Worm (Caenorhabditis elegans) whole organism, young adult: ENCODE results near the gene T24D5.6.
A peak's percentile ranks its signal among the peaks of the same experiment; 100 is the strongest.

ENCODE experiments used
- B0336.3 ChIP-seq: fragments of 200-800 bp; sonication (Bioruptor generic); IDR thresholded peaks from 2 replicates; pipeline ENCODE4 v1.3.6; 2022; ENCODE audit warnings: missing genetic modification characterization, missing compliant biosample characterization
- C17E4.6 ChIP-seq: fragments of 200-800 bp; sonication (Bioruptor generic); IDR thresholded peaks from 2 replicates; pipeline ENCODE4 v1.3.6; 2022; ENCODE audit warnings: missing genetic modification reagents, missing genetic modification characterization, missing compliant biosample characterization
- F10E7.11 ChIP-seq: sonication (generic microtip); optimal IDR thresholded peaks from 2 replicates; lab custom pipeline; 2017; ENCODE audit warnings: mild to moderate bottlenecking, missing genetic modification characterization, moderate library complexity, missing compliant biosample characterization
- F49E8.2 ChIP-seq: sonication (generic microtip); optimal IDR thresholded peaks from 3 replicates; lab custom pipeline; 2017; ENCODE audit warnings: missing genetic modification characterization, mild to moderate bottlenecking, missing compliant biosample characterization, antibody characterized with exemption, moderate library complexity; ENCODE audit not compliant: insufficient read depth
- F57A8.1 ChIP-seq: fragments of 200-800 bp; sonication (Bioruptor generic); optimal IDR thresholded peaks from 2 replicates; lab custom pipeline; 2018; ENCODE audit warnings: mild to moderate bottlenecking, missing genetic modification characterization, moderate library complexity, missing compliant biosample characterization
- K11D2.4 ChIP-seq: fragments of 200-800 bp; sonication (Bioruptor generic); IDR thresholded peaks from 2 replicates; pipeline ENCODE4 v1.3.6; 2022; ENCODE audit warnings: missing genetic modification reagents, missing genetic modification characterization, missing compliant biosample characterization
- T07F8.4 ChIP-seq: sonication (generic microtip); optimal IDR thresholded peaks from 2 replicates; lab custom pipeline; 2016; ENCODE audit warnings: mild to moderate bottlenecking, missing genetic modification characterization, moderate library complexity, missing compliant biosample characterization
- aptf-2 ChIP-seq: fragments of 200-800 bp; sonication (Bioruptor generic); conservative IDR thresholded peaks from 2 replicates; pipeline ENCODE4 v1.3.6; 2022; ENCODE audit warnings: missing genetic modification reagents, missing genetic modification characterization, missing compliant biosample characterization
- aptf-3 ChIP-seq: fragments of 200-800 bp; sonication (Bioruptor generic); IDR thresholded peaks from 2 replicates; pipeline ENCODE4 v1.3.6; 2022; ENCODE audit warnings: missing genetic modification characterization, missing compliant biosample characterization
- bed-1 ChIP-seq: fragments of 200-800 bp; sonication (Bioruptor generic); IDR thresholded peaks from 2 replicates; pipeline ENCODE4 v1.3.6; 2022; ENCODE audit warnings: missing genetic modification reagents, missing genetic modification characterization, missing compliant biosample characterization
- cebp-1 ChIP-seq, 2 experiments: fragments of 200-800 bp in 1 of 2; sonication (Bioruptor generic) in 1 of 2; sonication (generic microtip) in 1 of 2; IDR thresholded peaks in 1 of 2; optimal IDR thresholded peaks in 1 of 2; 2 replicates each; pipeline versions ENCODE4 v1.3.6 to Lab custom; 2017 to 2022; ENCODE audit warnings: missing compliant biosample characterization in 2 of 2, missing genetic modification characterization in 2 of 2, mild to moderate bottlenecking in 1 of 2, missing genetic modification reagents in 1 of 2, moderate library complexity in 1 of 2
- cebp-2 ChIP-seq: fragments of 200-800 bp; sonication (Bioruptor generic); IDR thresholded peaks from 2 replicates; pipeline ENCODE4 v1.3.6; 2022; ENCODE audit warnings: missing genetic modification characterization, missing compliant biosample characterization
- ceh-79 ChIP-seq: sonication (generic microtip); optimal IDR thresholded peaks from 2 replicates; lab custom pipeline; 2017; ENCODE audit warnings: mild to moderate bottlenecking, missing genetic modification characterization, missing compliant biosample characterization
- chd-7 ChIP-seq: sonication (generic microtip); optimal IDR thresholded peaks from 2 replicates; lab custom pipeline; 2016; ENCODE audit warnings: mild to moderate bottlenecking, missing genetic modification characterization, moderate library complexity, missing compliant biosample characterization
- egl-18 ChIP-seq: fragments of 200-800 bp; sonication (Bioruptor generic); IDR thresholded peaks from 2 replicates; pipeline ENCODE4 v1.3.6; 2022; ENCODE audit warnings: missing genetic modification reagents, missing genetic modification characterization, missing compliant biosample characterization
- egrh-3 ChIP-seq: fragments of 200-800 bp; sonication (Bioruptor generic); IDR thresholded peaks from 2 replicates; pipeline ENCODE4 v1.3.6; 2022; ENCODE audit warnings: missing genetic modification reagents, missing genetic modification characterization, missing compliant biosample characterization
- him-1 ChIP-seq: sonication (generic microtip); optimal IDR thresholded peaks from 2 replicates; lab custom pipeline; 2016; ENCODE audit warnings: missing genotype, missing genetic modification reagents, missing genetic modification characterization, missing compliant biosample characterization
- hrde-1 ChIP-seq: sonication (generic microtip); optimal IDR thresholded peaks from 2 replicates; lab custom pipeline; 2016; ENCODE audit warnings: missing genetic modification characterization, mild to moderate bottlenecking, missing compliant biosample characterization, moderate library complexity, missing genotype, missing genetic modification reagents, borderline replicate concordance
- hsf-1 ChIP-seq: fragments of 200-800 bp; sonication (Bioruptor generic); IDR thresholded peaks from 2 replicates; pipeline ENCODE4 v1.3.6; 2022; ENCODE audit warnings: missing genetic modification reagents, missing genetic modification characterization, missing compliant biosample characterization
- let-526 ChIP-seq: fragments of 200-800 bp; sonication (Bioruptor generic); IDR thresholded peaks from 2 replicates; pipeline ENCODE4 v1.3.6; 2022; ENCODE audit warnings: missing genetic modification reagents, missing genetic modification characterization, missing compliant biosample characterization
- let-607 ChIP-seq, 2 experiments: fragments of 200-800 bp in 1 of 2; sonication (Bioruptor generic) in 1 of 2; sonication (generic microtip) in 1 of 2; optimal IDR thresholded peaks; 2 replicates each; lab custom pipeline; 2016 to 2018; ENCODE audit warnings: mild to moderate bottlenecking in 2 of 2, missing compliant biosample characterization in 2 of 2, missing genetic modification characterization in 2 of 2, moderate library complexity in 2 of 2, missing genotype in 1 of 2
- madf-3 ChIP-seq: fragments of 200-800 bp; sonication (Bioruptor generic); IDR thresholded peaks from 2 replicates; pipeline ENCODE4 v1.3.6; 2022; ENCODE audit warnings: missing genetic modification reagents, missing genetic modification characterization, missing compliant biosample characterization
- mcd-1 ChIP-seq: fragments of 200-800 bp; sonication (Bioruptor generic); IDR thresholded peaks from 2 replicates; pipeline ENCODE4 v1.3.6; 2022; ENCODE audit warnings: missing genetic modification reagents, missing genetic modification characterization, missing compliant biosample characterization
- nfya-2 ChIP-seq: fragments of 200-800 bp; sonication (Bioruptor generic); IDR thresholded peaks from 2 replicates; pipeline ENCODE4 v1.3.6; 2022; ENCODE audit warnings: missing genetic modification reagents, missing genetic modification characterization, missing compliant biosample characterization
- nhr-120 ChIP-seq: fragments of 200-800 bp; sonication (Bioruptor generic); IDR thresholded peaks from 2 replicates; pipeline ENCODE4 v1.3.6; 2022; ENCODE audit warnings: missing genetic modification characterization, missing compliant biosample characterization
- rcor-1 ChIP-seq: fragments of 200-800 bp; sonication (Bioruptor generic); IDR thresholded peaks from 2 replicates; pipeline ENCODE4 v1.3.6; 2022; ENCODE audit warnings: missing genetic modification reagents, missing genetic modification characterization, missing compliant biosample characterization
- snpc-3.4 ChIP-seq: sonication (generic microtip); optimal IDR thresholded peaks from 2 replicates; lab custom pipeline; 2017; ENCODE audit warnings: missing genetic modification characterization, mild to moderate bottlenecking, missing compliant biosample characterization, antibody characterized with exemption, moderate library complexity, missing genotype, missing genetic modification reagents
- snpc-4 ChIP-seq, 5 experiments: fragments of 150-350 bp in 1 of 5; sonication (generic microtip) in 4 of 5; optimal IDR thresholded peaks; 2 replicates each; lab custom pipeline; 2014 to 2018; ENCODE audit warnings: missing genetic modification characterization in 5 of 5, missing biosample characterization in 3 of 5, antibody characterized with exemption in 2 of 5, mild to moderate bottlenecking in 2 of 5, missing compliant biosample characterization in 2 of 5, missing genotype in 2 of 5, moderate library complexity in 2 of 5, missing genetic modification reagents in 1 of 5
- somi-1 ChIP-seq: fragments of 200-800 bp; sonication (Bioruptor generic); optimal IDR thresholded peaks from 2 replicates; lab custom pipeline; 2018; ENCODE audit warnings: mild to moderate bottlenecking, missing genetic modification characterization, missing compliant biosample characterization
- sptf-2 ChIP-seq: fragments of 200-800 bp; sonication (Bioruptor generic); optimal IDR thresholded peaks from 2 replicates; lab custom pipeline; 2018; ENCODE audit warnings: mild to moderate bottlenecking, missing genetic modification characterization, missing compliant biosample characterization
- tbp1 ChIP-seq: fragments of 200-800 bp; sonication (Bioruptor generic); optimal IDR thresholded peaks from 2 replicates; lab custom pipeline; 2018; ENCODE audit warnings: mild to moderate bottlenecking, missing genetic modification characterization, missing compliant biosample characterization
- unc-62 ChIP-seq: fragments of 150-350 bp; optimal IDR thresholded peaks from 2 replicates; lab custom pipeline; 2014; ENCODE audit warnings: missing biosample characterization, missing genetic modification reagents, missing genetic modification characterization
- xnd-1 ChIP-seq: sonication (generic microtip); optimal IDR thresholded peaks from 2 replicates; lab custom pipeline; 2016; ENCODE audit warnings: missing genotype, missing genetic modification reagents, missing genetic modification characterization, missing compliant biosample characterization
- zfh-2 ChIP-seq: fragments of 200-800 bp; sonication (Bioruptor generic); conservative IDR thresholded peaks from 2 replicates; pipeline ENCODE4 v1.3.6; 2022; ENCODE audit warnings: missing genetic modification reagents, missing genetic modification characterization, missing compliant biosample characterization
- ztf-26 ChIP-seq: sonication (generic microtip); optimal IDR thresholded peaks from 2 replicates; lab custom pipeline; 2017; ENCODE audit warnings: missing genetic modification characterization, missing compliant biosample characterization
- ztf-3 ChIP-seq: fragments of 200-800 bp; sonication (Bioruptor generic); optimal IDR thresholded peaks from 2 replicates; lab custom pipeline; 2018; ENCODE audit warnings: mild to moderate bottlenecking, missing genetic modification characterization, missing compliant biosample characterization
- ztf-6 ChIP-seq: fragments of 200-800 bp; sonication (Bioruptor generic); IDR thresholded peaks from 2 replicates; pipeline ENCODE4 v1.3.6; 2022; ENCODE audit warnings: missing genetic modification reagents, missing genetic modification characterization, missing compliant biosample characterization

T24D5.6 gene

ce11 chrX:12635010-12635409, 31.6 kb downstream of the T24D5.6 start (continued):
- no peak for TF ChIP-seq aptf-3 (GFP tag; lab: Robert Waterston, UW)

ce11 chrX:12636242-12636641, 32.8 kb downstream of the T24D5.6 start:
- TF ChIP-seq egrh-3 (GFP tag; lab: Robert Waterston, UW) (peak; percentile 66; the same call in 1 of the 2 replicates), let-607 (tag; optimal IDR thresholded peaks at IDR 0.05; lab: Kevin White, UChicago) (no peak), chd-7 (no peak), egl-18 (GFP tag; lab: Robert Waterston, UW) (0 out of 2 replicates have a peak, but pooled peaks have one; percentile 36), bed-1 (GFP tag; lab: Robert Waterston, UW) (0 out of 2 replicates have a peak, but pooled peaks have one; percentile 15), F57A8.1 (GFP tag; lab: Kevin White, UChicago) (no peak), zfh-2 (GFP tag; lab: Robert Waterston, UW) (peak; percentile 80)

ce11 chrX:12637978-12638377, 34.6 kb downstream of the T24D5.6 start:
- TF ChIP-seq unc-62 (GFP tag; lab: Kevin White, UChicago) (no peak), hrde-1 (no peak), ztf-3 (GFP tag; lab: Kevin White, UChicago) (no peak), nfya-2 (no peak), let-526 (GFP tag; lab: Robert Waterston, UW) (no peak), madf-3 (GFP tag; lab: Robert Waterston, UW) (no peak), rcor-1 (GFP tag; lab: Robert Waterston, UW) (no peak), snpc-4 (GFP tag; optimal IDR thresholded peaks at IDR 0.05; lab: Kevin White, UChicago) (no peak), snpc-4 (tag; optimal IDR thresholded peaks at IDR 0.05; lab: Kevin White, UChicago) (no peak), egrh-3 (GFP tag; lab: Robert Waterston, UW) (no peak), hsf-1 (GFP tag; lab: Robert Waterston, UW) (no peak), aptf-2 (GFP tag; lab: Robert Waterston, UW) (no peak), tbp1 (no peak), let-607 (tag; optimal IDR thresholded peaks at IDR 0.05; lab: Kevin White, UChicago) (no peak), ceh-79 (tag; lab: Kevin White, UChicago) (no peak)

- no peak for TF ChIP-seq ztf-6 (GFP tag; lab: Robert Waterston, UW)
- no peak for TF ChIP-seq cebp-1 (GFP tag; IDR thresholded peaks at IDR 0.05; lab: Robert Waterston, UW)
- TF ChIP-seq cebp-1 (tag; optimal IDR thresholded peaks at IDR 0.05; lab: Kevin White, UChicago) = no peak
- TF ChIP-seq sptf-2 (GFP tag; lab: Kevin White, UChicago) = no peak
- no peak for TF ChIP-seq snpc-3.4 (tag; lab: Kevin White, UChicago)
- TF ChIP-seq ztf-3 (GFP tag; lab: Kevin White, UChicago) = no peak
- no peak for TF ChIP-seq F10E7.11
- no peak for TF ChIP-seq him-1 (tag; lab: Kevin White, UChicago)
- TF ChIP-seq cebp-2 = no peak
- TF ChIP-seq F49E8.2 (tag; lab: Kevin White, UChicago) = no peak
Observed at ce11 chrX:12640459-12640858, 37.0 kb downstream of the T24D5.6 start, which contains the start of gene R09A8.5. R09A8.5 (minus strand) TSS chrX:12640559.

ce11 chrX:12640961-12641360, 37.5 kb downstream of the T24D5.6 start:
- TF ChIP-seq let-607 (tag; optimal IDR thresholded peaks at IDR 0.05; lab: Kevin White, UChicago) (no peak), xnd-1 (no peak), C17E4.6 (no peak), mcd-1 (GFP tag; lab: Robert Waterston, UW) (no peak), T07F8.4 (no peak), egl-18 (GFP tag; lab: Robert Waterston, UW) (no peak), nhr-120 (GFP tag; lab: Robert Waterston, UW) (no peak), B0336.3 (GFP tag; lab: Robert Waterston, UW) (no peak), K11D2.4 (GFP tag; lab: Robert Waterston, UW) (no peak), somi-1 (no peak), ztf-26 (tag; lab: Kevin White, UChicago) (no peak), F10E7.11 (no peak)
